Worm (Caenorhabditis elegans): ENCODE measurements around the gene R09D1.13.
"Not testable (repeated sequence)": the region's sequence is repeated elsewhere in the genome, so short reads cannot be mapped to it uniquely, and the experiment has no call there.

Gene R09D1.13

DNA sequence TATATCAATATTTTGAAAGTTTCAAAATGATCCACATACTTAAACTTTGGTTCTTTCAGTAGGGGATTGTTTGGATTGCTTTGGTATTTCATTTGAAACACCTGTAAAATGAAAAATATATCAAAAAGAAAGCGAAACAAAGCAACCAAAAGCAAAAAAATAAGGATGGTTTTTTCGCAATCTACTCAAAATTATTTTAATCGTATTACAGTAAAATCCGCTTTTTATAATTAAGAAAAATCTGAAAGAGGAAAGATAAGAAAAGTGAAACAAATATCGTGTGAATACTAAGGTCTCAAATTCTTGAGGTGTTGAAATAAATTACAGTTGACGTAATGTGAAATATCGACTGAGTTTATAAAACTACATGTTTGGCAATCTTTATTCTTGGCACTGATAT, 20.8 kb upstream of the R09D1.13 start, which contains the start of gene chil-22:
Gene chil-22 (minus strand): TSS at position 101 of the 400 bp plus-strand sequence.
- no peak for TF ChIP-seq unc-62 (GFP tag; optimal IDR thresholded peaks at IDR 0.05)

DNA sequence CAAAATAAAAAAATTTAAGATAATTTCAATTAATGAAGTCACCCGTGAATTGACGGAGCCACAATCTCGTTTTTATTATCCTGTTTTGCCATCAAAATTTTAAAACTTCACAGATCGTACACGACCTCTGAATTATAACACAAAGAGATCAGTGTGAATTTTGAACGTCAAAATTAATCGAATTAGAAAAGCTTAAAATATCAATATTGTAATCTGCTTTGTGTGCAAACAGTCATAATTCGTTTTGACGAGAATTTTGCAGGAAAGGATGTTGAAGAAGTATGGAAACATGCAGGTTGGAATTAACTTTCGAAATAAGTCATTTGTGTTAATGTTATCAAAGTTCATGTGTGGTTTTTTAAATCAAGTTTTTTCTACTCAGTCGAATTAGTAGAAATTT, 16.6 kb upstream of the R09D1.13 start, which contains the start of gene chil-21:
Gene chil-21 (minus strand): TSS at position 101 of the 400 bp plus-strand sequence.
- not testable (repeated sequence) for TF ChIP-seq unc-62 (GFP tag; optimal IDR thresholded peaks at IDR 0.05)

DNA sequence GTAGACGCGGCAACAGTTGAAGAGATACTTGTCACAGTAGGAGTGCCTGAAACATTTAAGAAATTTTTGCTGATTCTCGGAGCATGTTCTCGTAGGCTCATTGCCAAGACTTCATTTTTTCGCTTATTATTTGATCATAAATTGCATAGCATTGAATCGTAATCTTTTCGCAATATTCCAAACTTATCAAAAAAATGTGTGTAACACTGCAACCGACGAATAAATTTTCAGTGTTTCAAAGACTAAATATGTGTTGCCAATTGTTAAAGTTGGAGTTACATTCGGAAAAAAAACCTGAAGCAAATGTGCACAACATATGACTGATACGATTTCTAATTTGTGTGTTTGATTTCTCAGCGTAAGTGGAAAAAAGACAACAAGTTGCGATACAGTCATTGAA, 14.2 kb upstream of the R09D1.13 start, which contains the start of gene R09D1.14:
Gene R09D1.14 (minus strand): TSS at position 101 of the 400 bp plus-strand sequence.
- TF ChIP-seq unc-62 (GFP tag; optimal IDR thresholded peaks at IDR 0.05) = not testable (repeated sequence)

DNA sequence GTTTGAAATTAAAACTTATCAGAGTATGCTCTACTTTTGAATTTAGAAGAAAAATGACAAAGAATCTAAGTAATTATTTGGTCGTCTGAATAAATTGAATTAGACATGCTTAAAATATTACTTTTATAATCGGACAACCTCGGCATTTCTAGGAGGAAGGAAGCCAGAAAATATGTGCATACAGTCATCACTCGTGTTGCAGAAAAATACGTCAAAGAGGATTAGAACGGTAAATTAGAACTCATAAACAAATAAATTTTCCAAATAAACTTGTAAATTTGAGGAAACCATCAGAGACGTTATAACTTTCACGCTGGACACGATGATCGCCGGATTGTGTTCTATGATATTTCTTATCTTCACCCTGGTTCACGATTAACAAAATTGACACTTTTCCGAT, 9.0 kb upstream of the R09D1.13 start, which contains the start of gene chil-19:
Gene chil-19 (minus strand): TSS at position 101 of the 400 bp plus-strand sequence.
- TF ChIP-seq unc-62 (GFP tag; optimal IDR thresholded peaks at IDR 0.05) = no peak

DNA sequence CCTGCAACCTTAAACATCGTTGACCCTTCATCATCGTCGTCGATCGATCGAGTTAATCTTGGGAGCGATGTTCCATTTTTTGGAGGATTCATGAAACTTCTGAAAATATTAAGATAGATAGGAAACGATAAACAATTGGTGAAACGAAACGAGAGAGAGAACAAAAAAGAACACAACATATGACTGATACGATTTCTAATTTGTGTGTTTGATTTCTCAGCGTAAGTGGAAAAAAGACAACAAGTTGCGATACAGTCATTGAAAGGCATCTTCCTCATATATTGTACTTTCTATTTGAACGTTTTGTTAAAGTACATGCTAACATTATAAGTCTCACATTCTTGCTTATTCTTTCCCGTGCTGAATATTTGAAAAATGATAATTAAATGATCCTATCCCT, 6.9 kb upstream of the R09D1.13 start, which contains the start of gene R09D1.12:
Gene R09D1.12 (minus strand): TSS at position 101 of the 400 bp plus-strand sequence.
- not testable (repeated sequence) for TF ChIP-seq unc-62 (GFP tag; optimal IDR thresholded peaks at IDR 0.05)

- TF ChIP-seq unc-62 (GFP tag; optimal IDR thresholded peaks at IDR 0.05) = no peak
These were observed 2.7 kb upstream of the R09D1.13 start, which contains the start of gene chil-18 for ce11 chrII:9447965-9448364. TSS of gene chil-18 (plus strand) at chrII:9448265.

- TF ChIP-seq unc-62 (GFP tag; optimal IDR thresholded peaks at IDR 0.05) = no peak
These were observed 1.7 kb downstream of the R09D1.13 start, which contains the start of gene chil-15 for ce11 chrII:9443522-9443921. TSS of gene chil-15 (minus strand) at chrII:9443622.

DNA sequence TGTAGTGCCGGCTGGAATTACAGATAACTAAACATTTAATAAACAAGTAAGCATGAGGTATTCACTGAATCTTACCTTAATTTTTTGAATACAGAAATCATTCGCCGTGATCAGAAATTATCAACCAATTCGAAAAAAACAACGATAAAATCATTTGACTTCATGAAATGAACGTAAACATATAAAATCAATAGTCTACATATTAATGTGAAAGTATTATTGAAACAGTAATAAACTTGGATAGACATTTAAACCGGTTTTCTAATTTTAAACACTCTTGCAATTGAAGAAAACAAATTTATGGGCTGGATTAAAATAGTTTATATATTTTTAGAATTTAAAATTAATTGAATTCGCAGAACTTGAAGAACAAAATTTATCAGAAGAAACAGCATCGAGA, 3.4 kb downstream of the R09D1.13 start, which contains the start of gene chil-16:
Gene chil-16 (minus strand): TSS at position 101 of the 400 bp plus-strand sequence.
- no peak for TF ChIP-seq unc-62 (GFP tag; optimal IDR thresholded peaks at IDR 0.05)

DNA sequence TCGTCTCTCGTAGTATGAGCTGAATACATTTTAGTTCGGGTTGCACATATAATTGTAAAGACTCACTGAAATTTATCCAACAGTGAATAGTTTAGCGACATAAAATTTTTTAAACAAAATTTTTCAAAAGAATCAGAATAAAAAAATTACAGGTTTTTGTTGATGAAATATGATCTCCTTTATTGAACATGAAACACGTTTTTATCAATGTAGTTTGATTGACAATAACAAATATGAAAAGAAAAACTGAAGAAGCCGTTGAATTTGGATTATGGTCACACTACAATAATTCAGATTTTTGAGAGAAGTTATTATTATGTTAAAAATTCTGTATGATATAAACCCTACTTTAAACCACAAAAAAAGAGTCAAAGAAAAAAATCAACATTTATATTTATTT, 5.2 kb downstream of the R09D1.13 start, which contains the start of gene chil-17:
Gene chil-17 (minus strand): TSS at position 101 of the 400 bp plus-strand sequence.
- no peak for TF ChIP-seq unc-62 (GFP tag; optimal IDR thresholded peaks at IDR 0.05)

DNA sequence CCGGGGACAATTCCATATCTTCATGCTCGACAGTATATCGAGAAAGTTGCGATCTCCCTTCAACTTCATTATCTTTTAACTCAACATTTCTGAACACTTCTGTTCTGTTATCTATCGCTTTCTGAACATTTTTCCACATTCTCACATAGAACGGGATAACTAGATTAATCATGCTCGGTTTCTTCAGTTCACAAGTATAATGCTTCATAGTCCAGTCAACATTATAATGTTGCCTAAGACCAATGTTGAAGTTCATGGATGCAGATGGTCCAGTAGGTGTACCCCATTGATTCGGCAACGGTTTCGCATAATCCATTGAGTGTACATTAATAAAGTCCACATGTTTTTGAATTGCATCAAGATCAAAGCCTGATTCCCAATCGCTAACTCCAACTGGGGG, 6.4 kb downstream of the R09D1.13 start:
- no peak for TF ChIP-seq unc-62 (GFP tag; optimal IDR thresholded peaks at IDR 0.05)

- TF ChIP-seq unc-62 (GFP tag; optimal IDR thresholded peaks at IDR 0.05) = no peak
These were observed 7.0 kb downstream of the R09D1.13 start, which contains the start of gene chil-13 for ce11 chrII:9438227-9438626. TSS of gene chil-13 (minus strand) at chrII:9438327.

ce11 chrII:9436009-9436408, 9.3 kb downstream of the R09D1.13 start, which contains the start of gene kin-16:
TSS of gene kin-16 (minus strand) at chrII:9436109.
- TF ChIP-seq unc-62 (GFP tag; optimal IDR thresholded peaks at IDR 0.05) = no peak

DNA sequence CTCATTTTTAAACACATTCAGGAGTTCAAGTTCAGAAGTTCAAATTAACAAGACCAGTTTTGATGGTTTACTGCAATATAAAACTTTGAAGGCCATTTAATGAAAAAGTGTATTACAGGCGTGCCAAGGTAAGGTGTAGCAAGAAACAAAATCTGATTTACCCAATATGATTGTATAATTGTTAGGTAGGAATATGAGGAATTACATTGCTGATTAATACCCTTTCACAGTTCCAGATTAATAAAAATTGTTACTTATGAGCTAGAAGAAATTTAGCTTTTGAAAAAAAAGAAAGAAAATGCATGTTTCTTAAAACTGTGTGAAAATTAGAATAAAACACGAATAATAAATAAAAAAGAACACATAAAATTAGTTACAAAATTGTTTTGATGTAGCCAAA, 11.7 kb downstream of the R09D1.13 start, which contains the start of gene kin-15:
Gene kin-15 (minus strand): TSS at position 101 of the 400 bp plus-strand sequence.
- TF ChIP-seq unc-62 (GFP tag; optimal IDR thresholded peaks at IDR 0.05) = no peak

- TF ChIP-seq unc-62 (GFP tag; optimal IDR thresholded peaks at IDR 0.05) = no peak
These were observed 14.1 kb downstream of the R09D1.13 start for ce11 chrII:9431119-9431518.

ce11 chrII:9427644-9428043, 17.6 kb downstream of the R09D1.13 start, which contains the start of gene M176.5:
TSS of gene M176.5 (minus strand) at chrII:9427744.
- no peak for TF ChIP-seq unc-62 (GFP tag; optimal IDR thresholded peaks at IDR 0.05)

ce11 chrII:9426076-9426475, 19.2 kb downstream of the R09D1.13 start, which contains the start of gene M176.10:
TSS of gene M176.10 (minus strand) at chrII:9426176.
- no peak for TF ChIP-seq unc-62 (GFP tag; optimal IDR thresholded peaks at IDR 0.05)

- no peak for TF ChIP-seq unc-62 (GFP tag; optimal IDR thresholded peaks at IDR 0.05)
These were observed 23.3 kb downstream of the R09D1.13 start, which contains the start of gene M176.11 for ce11 chrII:9421969-9422368. TSS of gene M176.11 (plus strand) at chrII:9422269.

Measured in whole organism, dauer.